Fruit fly (Drosophila melanogaster): ENCODE results near the gene CG5342.
A peak's percentile ranks its signal among the peaks of the same experiment; 100 is the strongest.

The CG5342 gene

dm6 chr3R:11568873-11569450, 9.7 kb upstream of the CG5342 start, which contains the start of gene Mrp4 (continued):
- TF ChIP-seq CG18262 (tag; optimal IDR thresholded peaks at IDR 0.05), result peak; percentile 7
- TF ChIP-seq otp (GFP tag; IDR thresholded peaks at IDR 0.05), result peak; percentile 53; the same call in 2 of the 3 replicates
- no peak for TF ChIP-seq D (optimal IDR thresholded peaks at IDR 0.05)
- TF ChIP-seq D (GFP tag; optimal IDR thresholded peaks at IDR 0.05), result no peak
- no peak; the same call in 1 of the 2 replicates for TF ChIP-seq CG31441 (GFP tag; IDR thresholded peaks at IDR 0.05)
- no peak for TF ChIP-seq tgo (GFP tag; IDR thresholded peaks at IDR 0.05)
- no peak for TF ChIP-seq ap (GFP tag; IDR thresholded peaks at IDR 0.05)
- peak; percentile 49 for TF ChIP-seq kah (GFP tag; optimal IDR thresholded peaks at IDR 0.05)
- no peak for TF ChIP-seq CG30431 (GFP tag; optimal IDR thresholded peaks at IDR 0.05)
- no peak for TF ChIP-seq ken (GFP tag; IDR thresholded peaks at IDR 0.05)
- TF ChIP-seq CG8388 (GFP tag; optimal IDR thresholded peaks at IDR 0.05), result no peak
- TF ChIP-seq CG6765 (GFP tag; optimal IDR thresholded peaks at IDR 0.05), result peak; percentile 48
- TF ChIP-seq CG6689 (GFP tag; IDR thresholded peaks at IDR 0.05), result peak; percentile 43; the same call in 1 of the 2 replicates
- no peak for TF ChIP-seq br (optimal IDR thresholded peaks at IDR 0.05)
- peak; percentile 24 for TF ChIP-seq CG2120 (GFP tag; optimal IDR thresholded peaks at IDR 0.05)
- TF ChIP-seq zen2 (GFP tag; IDR thresholded peaks at IDR 0.05; ENCODE audit: partially characterized antibody), result peak; percentile 83; the same call in 2 of the 3 replicates
- peak; percentile 11 for TF ChIP-seq CG17829 (tag; optimal IDR thresholded peaks at IDR 0.05)
- peak; percentile 11 for TF ChIP-seq CG9876 (GFP tag; optimal IDR thresholded peaks at IDR 0.05)
- peak; percentile 76 for TF ChIP-seq gcm (GFP tag; optimal IDR thresholded peaks at IDR 0.05)
- TF ChIP-seq CG10274 (GFP tag; optimal IDR thresholded peaks at IDR 0.05), result no peak
- TF ChIP-seq dm (GFP tag; optimal IDR thresholded peaks at IDR 0.05), result peak; percentile 37
- TF ChIP-seq bcd (GFP tag; optimal IDR thresholded peaks at IDR 0.05), result no peak
- TF ChIP-seq CG10321 (GFP tag; IDR thresholded peaks at IDR 0.05), result no peak
- TF ChIP-seq unc-4 (GFP tag; IDR thresholded peaks at IDR 0.05; ENCODE audit: partially characterized antibody), result peak; percentile 48; the same call in 1 of the 2 replicates
- TF ChIP-seq eve (GFP tag; optimal IDR thresholded peaks at IDR 0.05), result no peak
- peak; percentile 22 for TF ChIP-seq gsb-n (tag; optimal IDR thresholded peaks at IDR 0.05)
- no peak for TF ChIP-seq nerfin-1 (tag; optimal IDR thresholded peaks at IDR 0.05)
- peak; percentile 71 for TF ChIP-seq CG3995 (GFP tag; optimal IDR thresholded peaks at IDR 0.05)
- no peak for TF ChIP-seq ems (GFP tag; optimal IDR thresholded peaks at IDR 0.05)
- peak; percentile 69; the same call in 1 of the 2 replicates for TF ChIP-seq sob (GFP tag; IDR thresholded peaks at IDR 0.05)
- no peak for TF ChIP-seq cato (GFP tag; optimal IDR thresholded peaks at IDR 0.05; ENCODE audit: borderline replicate concordance)
- peak; percentile 42 for TF ChIP-seq CG9932 (GFP tag; IDR thresholded peaks at IDR 0.05)
- TF ChIP-seq org-1 (GFP tag; optimal IDR thresholded peaks at IDR 0.05), result no peak
- peak; percentile 79 for TF ChIP-seq Med (GFP tag)
- TF ChIP-seq ro (GFP tag; IDR thresholded peaks at IDR 0.05), result no peak
- TF ChIP-seq HHEX (GFP tag; optimal IDR thresholded peaks at IDR 0.05), result peak; percentile 32
- TF ChIP-seq CG12744 (GFP tag; optimal IDR thresholded peaks at IDR 0.05), result no peak
- 0 out of 2 replicates have a peak, but pooled peaks have one; percentile 6 for TF ChIP-seq CG14441 (GFP tag; IDR thresholded peaks at IDR 0.05)
- no peak for TF ChIP-seq az2 (GFP tag; optimal IDR thresholded peaks at IDR 0.05)
- peak; percentile 78 for TF ChIP-seq CG34224 (GFP tag; IDR thresholded peaks at IDR 0.05; ENCODE audit: partially characterized antibody)
- peak; percentile 34; the same call in 1 of the 3 replicates for TF ChIP-seq CG11456 (GFP tag; IDR thresholded peaks at IDR 0.05)
- peak; percentile 93 for TF ChIP-seq ftz-f1 (GFP tag; optimal IDR thresholded peaks at IDR 0.05)
- no peak for TF ChIP-seq ara (GFP tag; IDR thresholded peaks at IDR 0.05)
- no peak for TF ChIP-seq fd3F (GFP tag; optimal IDR thresholded peaks at IDR 0.05)
- TF ChIP-seq tap (tag; optimal IDR thresholded peaks at IDR 0.05), result peak; percentile 49
- peak; percentile 6; the same call in 1 of the 2 replicates for TF ChIP-seq sens-2 (GFP tag; IDR thresholded peaks at IDR 0.05)
- peak; percentile 20 for TF ChIP-seq unpg (GFP tag; optimal IDR thresholded peaks at IDR 0.05)
- no peak for TF ChIP-seq ab (GFP tag; optimal IDR thresholded peaks at IDR 0.05)
- peak; percentile 23 for TF ChIP-seq CG11723 (GFP tag; optimal IDR thresholded peaks at IDR 0.05)
- peak; percentile 54 for TF ChIP-seq Asciz (GFP tag; optimal IDR thresholded peaks at IDR 0.05)
- TF ChIP-seq ac (GFP tag; optimal IDR thresholded peaks at IDR 0.05), result no peak

Measured in whole organism, embryonic.